Worm (Caenorhabditis elegans): ENCODE data around the gene zip-5.

zip-5 gene

ce11 chrV:13280382-13280781 lies 16.0 kb downstream of the zip-5 start:
- TF ChIP-seq elt-1 (tag; optimal IDR thresholded peaks at IDR 0.05; ENCODE audit: borderline replicate concordance, insufficient read depth) (no peak), ces-1 (GFP tag; optimal IDR thresholded peaks at IDR 0.05) (no peak), bed-3 (GFP tag; optimal IDR thresholded peaks at IDR 0.05) (no peak), ham-2 (GFP tag; optimal IDR thresholded peaks at IDR 0.05) (no peak), mep-1 (tag; optimal IDR thresholded peaks at IDR 0.05) (no peak), ceh-39 (tag; optimal IDR thresholded peaks at IDR 0.05) (no peak), sptf-1 (tag; optimal IDR thresholded peaks at IDR 0.05) (no peak), lsy-2 (tag; optimal IDR thresholded peaks at IDR 0.05) (no peak), tbx-8 (GFP tag; optimal IDR thresholded peaks at IDR 0.05) (no peak), lin-13 (tag; optimal IDR thresholded peaks at IDR 0.05) (no peak), elt-3 (tag; optimal IDR thresholded peaks at IDR 0.05) (no peak), nhr-12 (tag; optimal IDR thresholded peaks at IDR 0.05) (no peak)

ce11 chrV:13282958-13283357 lies 18.6 kb downstream of the zip-5 start:
- TF ChIP-seq elt-3 (tag; optimal IDR thresholded peaks at IDR 0.05), result no peak
- TF ChIP-seq M03D4.4 (tag; optimal IDR thresholded peaks at IDR 0.05), result no peak
- TF ChIP-seq nhr-2 (tag; optimal IDR thresholded peaks at IDR 0.05), result no peak
- TF ChIP-seq ces-1 (GFP tag; optimal IDR thresholded peaks at IDR 0.05), result peak; percentile 71
- no peak for TF ChIP-seq mls-2 (tag; optimal IDR thresholded peaks at IDR 0.05)

- TF ChIP-seq unc-62 (GFP tag; optimal IDR thresholded peaks at IDR 0.05), result peak; percentile 59
- TF ChIP-seq ceh-39 (tag; optimal IDR thresholded peaks at IDR 0.05), result no peak
Observed at ce11 chrV:13285284-13285683, 20.9 kb downstream of the zip-5 start.

- TF ChIP-seq nhr-76 (tag; optimal IDR thresholded peaks at IDR 0.05), result no peak
- no peak for TF ChIP-seq flh-1 (GFP tag; optimal IDR thresholded peaks at IDR 0.05)
- no peak for TF ChIP-seq nhr-2 (tag; optimal IDR thresholded peaks at IDR 0.05)
Observed at ce11 chrV:13286525-13286924, 22.2 kb downstream of the zip-5 start.

DNA sequence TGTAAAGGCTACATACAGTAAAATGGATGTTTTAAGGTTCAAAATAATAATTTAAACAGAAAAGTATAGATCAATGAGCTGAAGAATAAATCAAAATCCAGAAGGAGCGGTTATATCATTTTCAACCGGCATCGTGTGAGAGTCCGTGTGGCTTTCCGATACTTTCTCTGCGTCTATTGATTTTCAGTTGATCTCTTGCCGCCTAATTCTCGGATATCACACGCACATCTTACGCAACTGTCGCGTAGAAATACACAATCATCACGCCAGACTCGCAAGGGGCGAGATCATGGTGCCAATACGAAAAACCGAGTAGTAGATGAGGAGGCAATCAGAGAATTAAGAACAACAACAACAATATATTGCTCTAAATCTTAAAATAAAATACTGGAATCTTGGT lies 24.5 kb downstream of the zip-5 start:
- TF ChIP-seq tbx-8 (GFP tag; optimal IDR thresholded peaks at IDR 0.05) (no peak), lsy-2 (tag; optimal IDR thresholded peaks at IDR 0.05) (no peak), hlh-1 (tag; optimal IDR thresholded peaks at IDR 0.05) (peak; percentile 7), unc-120 (tag; optimal IDR thresholded peaks at IDR 0.05; ENCODE audit: poor library complexity, severe bottlenecking) (peak; percentile 21)

DNA sequence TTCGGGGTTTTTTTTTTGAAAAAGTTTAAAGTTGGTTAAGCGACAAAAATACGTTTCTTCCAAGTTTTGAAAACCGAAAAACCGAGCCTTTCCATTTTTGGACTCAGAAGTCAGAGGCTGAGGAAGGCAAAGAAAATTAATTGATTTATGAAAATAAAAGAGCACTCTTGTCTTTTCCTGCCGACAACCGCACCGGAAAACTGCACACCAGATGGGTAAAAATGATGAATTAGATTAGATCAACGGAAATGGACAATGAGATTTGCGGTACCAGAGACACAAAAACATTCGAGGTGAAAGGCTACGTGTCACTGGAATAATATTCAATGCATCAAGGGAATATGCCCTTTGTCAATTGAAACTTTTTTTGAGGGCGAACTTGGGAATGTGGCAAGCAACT lies 30.2 kb downstream of the zip-5 start:
- no peak for TF ChIP-seq cnd-1 (tag; optimal IDR thresholded peaks at IDR 0.05)
- peak; percentile 96 for TF ChIP-seq ces-1 (GFP tag; optimal IDR thresholded peaks at IDR 0.05)
- TF ChIP-seq drap-1 (GFP tag; optimal IDR thresholded peaks at IDR 0.05), result no peak
- TF ChIP-seq elt-1 (tag; optimal IDR thresholded peaks at IDR 0.05; ENCODE audit: borderline replicate concordance, insufficient read depth), result no peak
- TF ChIP-seq ceh-83 (GFP tag; optimal IDR thresholded peaks at IDR 0.05), result no peak
- TF ChIP-seq ham-2 (GFP tag; optimal IDR thresholded peaks at IDR 0.05), result no peak

ce11 chrV:13295859-13296258 lies 31.5 kb downstream of the zip-5 start, which contains the start of gene uig-1:
uig-1 (minus strand) TSS chrV:13295978.
- no peak for TF ChIP-seq ztf-11 (tag; optimal IDR thresholded peaks at IDR 0.05)
- TF ChIP-seq hlh-1 (tag; optimal IDR thresholded peaks at IDR 0.05), result peak; percentile 47

DNA sequence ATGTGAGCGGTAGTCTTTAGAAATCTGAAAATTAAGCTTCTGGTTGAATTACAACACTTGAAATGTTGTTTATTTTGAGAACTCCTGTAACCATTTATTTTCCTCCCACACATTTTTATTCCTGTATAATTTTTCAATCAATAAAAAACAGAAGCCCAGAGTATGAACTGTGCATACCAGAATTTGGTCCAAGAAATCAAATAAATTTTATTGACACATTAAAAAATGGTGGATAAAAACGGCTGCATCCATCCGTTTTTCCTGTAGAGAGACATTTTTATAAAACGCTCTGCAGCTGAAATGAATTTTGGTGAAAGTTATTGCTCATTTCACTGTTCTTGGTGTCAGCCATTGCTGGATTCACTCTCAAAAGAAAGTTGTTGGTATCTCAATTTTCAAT lies 32.9 kb downstream of the zip-5 start, which contains the start of gene C26E1.1:
Gene C26E1.1, plus strand, starts transcription at position 301 of the 400 bp plus-strand sequence.
- TF ChIP-seq bed-3 (GFP tag; optimal IDR thresholded peaks at IDR 0.05) (no peak), ceh-43 (GFP tag; optimal IDR thresholded peaks at IDR 0.05) (no peak), mep-1 (tag; optimal IDR thresholded peaks at IDR 0.05) (no peak), snpc-4 (tag; optimal IDR thresholded peaks at IDR 0.05) (no peak), blmp-1 (tag; optimal IDR thresholded peaks at IDR 0.05) (no peak)

All from whole organism, mixed stage, embryonic.